Worm (Caenorhabditis elegans) whole organism, midembryonic: ENCODE results near the gene sre-21.

ENCODE experiments used
- T22C8.4 ChIP-seq: fragments of 200-800 bp; sonication (Bioruptor generic); IDR thresholded peaks from 2 replicates; pipeline ENCODE4 v1.3.6; 2022; ENCODE audit warnings: missing genetic modification characterization, missing compliant biosample characterization
- cog-1 ChIP-seq: sonication (generic microtip); optimal IDR thresholded peaks from 2 replicates; lab custom pipeline; 2016; ENCODE audit warnings: missing genetic modification characterization, missing compliant biosample characterization
- flt-1 ChIP-seq: fragments of 200-800 bp; sonication (Bioruptor generic); IDR thresholded peaks from 2 replicates; pipeline ENCODE4 v1.3.6; 2022; ENCODE audit warnings: missing genetic modification characterization, missing compliant biosample characterization
- klf-2 ChIP-seq: fragments of 200-800 bp; sonication (Bioruptor generic); conservative IDR thresholded peaks from 2 replicates; pipeline ENCODE4 v1.3.6; 2022; ENCODE audit warnings: missing genetic modification reagents, missing genetic modification characterization, missing compliant biosample characterization
- ref-1 ChIP-seq: fragments of 200-800 bp; sonication (Bioruptor generic); conservative IDR thresholded peaks from 2 replicates; pipeline ENCODE4 v1.3.6; 2022; ENCODE audit warnings: missing genetic modification reagents, missing genetic modification characterization, missing compliant biosample characterization
- tab-1 ChIP-seq: fragments of 200-800 bp; sonication (Bioruptor generic); IDR thresholded peaks from 2 replicates; pipeline ENCODE4 v1.3.6; 2022; ENCODE audit warnings: missing genetic modification characterization, missing compliant biosample characterization
- ztf-23 ChIP-seq: fragments of 200-800 bp; sonication (Bioruptor generic); IDR thresholded peaks from 2 replicates; pipeline ENCODE4 v1.3.6; 2022; ENCODE audit warnings: missing genetic modification reagents, missing genetic modification characterization, missing compliant biosample characterization
- ztf-29 ChIP-seq: fragments of 200-800 bp; sonication (Bioruptor generic); IDR thresholded peaks from 2 replicates; pipeline ENCODE4 v1.3.6; 2022; ENCODE audit warnings: missing genetic modification reagents, missing genetic modification characterization, missing compliant biosample characterization

DNA sequence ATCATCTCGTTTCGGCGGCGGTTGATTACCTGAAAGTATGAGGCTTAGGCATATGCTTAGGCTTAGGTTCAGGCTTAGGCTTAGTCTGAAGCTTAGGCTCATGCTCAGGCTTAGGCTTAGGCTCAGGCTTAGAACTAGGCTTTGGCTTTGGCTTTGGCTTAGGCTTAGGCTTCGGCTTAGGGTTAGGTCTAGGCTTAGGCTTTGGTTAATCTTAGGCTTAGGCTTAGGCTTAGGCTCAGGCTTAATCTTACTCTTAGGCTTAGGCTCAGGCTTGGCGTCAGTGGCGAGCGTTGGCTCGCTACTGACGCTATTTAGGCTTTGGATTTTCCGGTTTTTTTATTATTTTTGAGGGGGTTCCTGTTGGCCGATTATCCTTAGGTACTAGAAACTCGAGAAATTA lies 29.2 kb downstream of the sre-21 start:
- no peak for TF ChIP-seq ref-1
- no peak for TF ChIP-seq ztf-23 (GFP tag; lab: Robert Waterston, UW)
- TF ChIP-seq cog-1 (tag; lab: Kevin White, UChicago) = no peak
- TF ChIP-seq ztf-29 (GFP tag; lab: Robert Waterston, UW) = no peak
- TF ChIP-seq T22C8.4 (GFP tag; lab: Robert Waterston, UW) = no peak
- no peak for TF ChIP-seq flt-1 (GFP tag; lab: Robert Waterston, UW)
- no peak for TF ChIP-seq tab-1
- TF ChIP-seq klf-2 (GFP tag; lab: Robert Waterston, UW) = no peak
